Worm (Caenorhabditis elegans) whole organism, L1 larva: ENCODE results near the gene dap-3.

Experiments
- C16A3.4 ChIP-seq: fragments of 150-350 bp; optimal IDR thresholded peaks from 2 replicates; lab custom pipeline; 2014; ENCODE audit warnings: missing biosample characterization, missing genetic modification characterization
- C34B4.2 ChIP-seq: sonication (generic microtip); optimal IDR thresholded peaks from 2 replicates; lab custom pipeline; 2017; ENCODE audit warnings: mild to moderate bottlenecking, missing genetic modification characterization, missing compliant biosample characterization
- F16B12.6 ChIP-seq: fragments of 150-350 bp; optimal IDR thresholded peaks from 2 replicates; lab custom pipeline; 2014; ENCODE audit warnings: missing biosample characterization, missing genetic modification characterization
- aha-1 ChIP-seq: fragments of 150-350 bp; optimal IDR thresholded peaks from 2 replicates; lab custom pipeline; 2014; ENCODE audit warnings: missing biosample characterization, missing genetic modification characterization
- alr-1 ChIP-seq: fragments of 200-800 bp; sonication (Bioruptor generic); optimal IDR thresholded peaks from 2 replicates; lab custom pipeline; 2018; ENCODE audit warnings: borderline replicate concordance, mild to moderate bottlenecking, missing genetic modification characterization, missing compliant biosample characterization
- blmp-1 ChIP-seq: fragments of 150-350 bp; optimal IDR thresholded peaks from 2 replicates; lab custom pipeline; 2014; ENCODE audit warnings: missing biosample characterization, missing genetic modification characterization
- ceh-63 ChIP-seq: fragments of 200-800 bp; sonication (Bioruptor generic); optimal IDR thresholded peaks from 2 replicates; lab custom pipeline; 2018; ENCODE audit warnings: mild to moderate bottlenecking, missing genetic modification characterization, missing compliant biosample characterization
- ceh-8 ChIP-seq: fragments of 200-800 bp; sonication (Bioruptor generic); optimal IDR thresholded peaks from 2 replicates; lab custom pipeline; 2018; ENCODE audit warnings: mild to moderate bottlenecking, missing genetic modification characterization, moderate library complexity, missing compliant biosample characterization
- ceh-82 ChIP-seq, 3 experiments: fragments of 150-350 bp in 1 of 3; sonication (generic microtip) in 2 of 3; optimal IDR thresholded peaks; 2 replicates each; lab custom pipeline; 2014 to 2017; ENCODE audit warnings: missing biosample characterization in 3 of 3, missing genetic modification characterization in 3 of 3
- dpl-1 ChIP-seq, 3 experiments: fragments of 150-350 bp in 2 of 3; sonication (generic microtip) in 1 of 3; optimal IDR thresholded peaks; 2 replicates each; lab custom pipeline; 2014 to 2017; ENCODE audit warnings: missing biosample characterization in 3 of 3, missing genetic modification characterization in 3 of 3, missing genetic modification reagents in 3 of 3
- efl-1 ChIP-seq, 4 experiments: fragments of 150-350 bp; optimal IDR thresholded peaks in 3 of 4; peaks in 1 of 4; 1 replicate in 1 of 4; 2 replicates in 3 of 4; lab custom pipeline; 2014; ENCODE audit warnings: missing biosample characterization in 2 of 4, missing genetic modification characterization in 2 of 4, missing genetic modification reagents in 2 of 4
- efl-3 ChIP-seq: fragments of 200-800 bp; sonication (Bioruptor generic); optimal IDR thresholded peaks from 2 replicates; lab custom pipeline; 2018; ENCODE audit warnings: mild to moderate bottlenecking, missing genetic modification characterization, missing compliant biosample characterization
- egl-13 ChIP-seq: sonication (generic microtip); optimal IDR thresholded peaks from 2 replicates; lab custom pipeline; 2016; ENCODE audit warnings: missing genotype, missing genetic modification reagents, missing genetic modification characterization, missing compliant biosample characterization
- egl-27 ChIP-seq, 2 experiments: fragments of 150-350 bp in 1 of 2; sonication (generic microtip); optimal IDR thresholded peaks; 3 replicates each; lab custom pipeline; 2017 to 2018; ENCODE audit warnings: missing biosample characterization in 2 of 2, missing genetic modification characterization in 2 of 2, missing genetic modification reagents in 2 of 2
- elt-2 ChIP-seq: sonication (generic microtip); optimal IDR thresholded peaks from 2 replicates; lab custom pipeline; 2016; ENCODE audit warnings: missing genetic modification characterization, mild to moderate bottlenecking, inconsistent platforms, missing compliant biosample characterization, missing genetic modification reagents
- elt-3 ChIP-seq, 6 experiments: fragments of 150-350 bp in 1 of 6; sonication (generic microtip); optimal IDR thresholded peaks; 2 replicates each; lab custom pipeline; 2017 to 2018; ENCODE audit warnings: missing biosample characterization in 6 of 6, missing genetic modification characterization in 6 of 6, inconsistent platforms in 1 of 6
- fkh-10 ChIP-seq: sonication (generic microtip); optimal IDR thresholded peaks from 2 replicates; lab custom pipeline; 2017; ENCODE audit warnings: missing biosample characterization, missing genetic modification reagents, missing genetic modification characterization
- fkh-8 ChIP-seq: sonication (generic microtip); optimal IDR thresholded peaks from 2 replicates; lab custom pipeline; 2016; ENCODE audit warnings: mild to moderate bottlenecking, missing genetic modification characterization, missing compliant biosample characterization
- grh-1 ChIP-seq: fragments of 200-800 bp; sonication (Bioruptor generic); IDR thresholded peaks from 2 replicates; pipeline ENCODE4 v1.3.6; 2022; ENCODE audit warnings: missing genetic modification reagents, missing genetic modification characterization, missing compliant biosample characterization
- hlh-4 ChIP-seq: sonication (generic microtip); optimal IDR thresholded peaks from 2 replicates; lab custom pipeline; 2016; ENCODE audit warnings: mild to moderate bottlenecking, missing genetic modification characterization, missing compliant biosample characterization
- isw-1 ChIP-seq: fragments of 200-800 bp; sonication (Bioruptor generic); IDR thresholded peaks from 2 replicates; pipeline ENCODE4 v1.3.6; 2022; ENCODE audit warnings: missing genetic modification characterization, missing compliant biosample characterization
- jun-1 ChIP-seq: fragments of 150-350 bp; optimal IDR thresholded peaks from 2 replicates; lab custom pipeline; 2014; ENCODE audit warnings: missing biosample characterization, missing genetic modification reagents, missing genetic modification characterization
- lin-14 ChIP-seq: fragments of 200-800 bp; sonication (Bioruptor generic); optimal IDR thresholded peaks from 2 replicates; lab custom pipeline; 2018; ENCODE audit warnings: mild to moderate bottlenecking, missing genetic modification characterization, moderate library complexity, missing compliant biosample characterization
- lin-15B ChIP-seq: fragments of 150-350 bp; sonication (generic microtip); optimal IDR thresholded peaks from 3 replicates; lab custom pipeline; 2014; ENCODE audit warnings: missing biosample characterization, missing genetic modification characterization
- lin-39 ChIP-seq: fragments of 150-350 bp; optimal IDR thresholded peaks from 2 replicates; lab custom pipeline; 2014; ENCODE audit warnings: missing biosample characterization, missing genetic modification reagents, missing genetic modification characterization
- lir-3 ChIP-seq: sonication (generic microtip); optimal IDR thresholded peaks from 2 replicates; lab custom pipeline; 2016; ENCODE audit warnings: mild to moderate bottlenecking, missing genetic modification characterization, moderate library complexity, missing compliant biosample characterization; ENCODE audit not compliant: poor library complexity
- lsy-2 ChIP-seq, 2 experiments: fragments of 150-350 bp; optimal IDR thresholded peaks; 2 replicates each; lab custom pipeline; 2014; ENCODE audit warnings: missing biosample characterization in 2 of 2, missing genetic modification characterization in 2 of 2
- mab-9 ChIP-seq: fragments of 200-800 bp; sonication (Bioruptor generic); IDR thresholded peaks from 2 replicates; pipeline ENCODE4 v1.3.6; 2022; ENCODE audit warnings: missing genetic modification reagents, missing genetic modification characterization, missing compliant biosample characterization
- mdl-1 ChIP-seq, 2 experiments: fragments of 150-350 bp; optimal IDR thresholded peaks; 2 replicates each; lab custom pipeline; 2014 to 2017; ENCODE audit warnings: missing biosample characterization in 2 of 2, missing genetic modification characterization in 2 of 2, inconsistent platforms in 1 of 2
- mef-2 ChIP-seq: fragments of 150-350 bp; optimal IDR thresholded peaks from 2 replicates; lab custom pipeline; 2014; ENCODE audit warnings: missing biosample characterization, missing genetic modification characterization
- mep-1 ChIP-seq: fragments of 150-350 bp; optimal IDR thresholded peaks from 2 replicates; lab custom pipeline; 2014; ENCODE audit warnings: missing biosample characterization, missing genetic modification characterization
- nhr-11 ChIP-seq: fragments of 150-350 bp; optimal IDR thresholded peaks from 2 replicates; lab custom pipeline; 2014; ENCODE audit warnings: missing biosample characterization, missing genetic modification characterization
- nhr-19 ChIP-seq: fragments of 200-800 bp; sonication (Bioruptor generic); conservative IDR thresholded peaks from 2 replicates; pipeline ENCODE4 v1.3.6; 2022; ENCODE audit warnings: missing genetic modification characterization, missing compliant biosample characterization
- nhr-237 ChIP-seq: fragments of 150-350 bp; optimal IDR thresholded peaks from 2 replicates; lab custom pipeline; 2014; ENCODE audit warnings: missing biosample characterization, missing genetic modification characterization
- nhr-28 ChIP-seq: fragments of 150-350 bp; optimal IDR thresholded peaks from 2 replicates; lab custom pipeline; 2014; ENCODE audit warnings: missing biosample characterization, missing genetic modification characterization
- nhr-47 ChIP-seq: sonication (generic microtip); optimal IDR thresholded peaks from 2 replicates; lab custom pipeline; 2016; ENCODE audit warnings: mild to moderate bottlenecking, missing genetic modification characterization, moderate library complexity, missing compliant biosample characterization
- nhr-71 ChIP-seq: sonication (generic microtip); optimal IDR thresholded peaks from 2 replicates; lab custom pipeline; 2016; ENCODE audit warnings: mild to moderate bottlenecking, missing genetic modification characterization, moderate library complexity, missing compliant biosample characterization
- nhr-76 ChIP-seq: sonication (generic microtip); optimal IDR thresholded peaks from 2 replicates; lab custom pipeline; 2017; ENCODE audit warnings: missing biosample characterization, missing genetic modification characterization
- pqm-1 ChIP-seq: sonication (generic microtip); optimal IDR thresholded peaks from 3 replicates; lab custom pipeline; 2017; ENCODE audit warnings: missing biosample characterization, missing genetic modification characterization
- rnt-1 ChIP-seq: sonication (generic microtip); optimal IDR thresholded peaks from 2 replicates; lab custom pipeline; 2016; ENCODE audit warnings: mild to moderate bottlenecking, missing genetic modification characterization, moderate library complexity, missing compliant biosample characterization
- skn-1 ChIP-seq: fragments of 150-350 bp; optimal IDR thresholded peaks from 2 replicates; lab custom pipeline; 2014; ENCODE audit warnings: missing biosample characterization, missing genetic modification characterization
- snpc-4 ChIP-seq: fragments of 150-350 bp; optimal IDR thresholded peaks from 2 replicates; lab custom pipeline; 2014; ENCODE audit warnings: missing biosample characterization, missing genetic modification characterization
- sptf-1 ChIP-seq: fragments of 150-350 bp; optimal IDR thresholded peaks from 2 replicates; lab custom pipeline; 2014; ENCODE audit warnings: missing biosample characterization, missing genetic modification characterization
- swsn-7 ChIP-seq: sonication (generic microtip); optimal IDR thresholded peaks from 2 replicates; lab custom pipeline; 2016; ENCODE audit warnings: missing genetic modification characterization, missing compliant biosample characterization
- unc-130 ChIP-seq: fragments of 150-350 bp; optimal IDR thresholded peaks from 2 replicates; lab custom pipeline; 2017; ENCODE audit warnings: missing biosample characterization, missing genetic modification characterization, inconsistent platforms
- unc-30 ChIP-seq: sonication (generic microtip); optimal IDR thresholded peaks from 2 replicates; lab custom pipeline; 2017; ENCODE audit warnings: missing biosample characterization, missing genetic modification characterization
- unc-86 ChIP-seq: sonication (generic microtip); optimal IDR thresholded peaks from 2 replicates; lab custom pipeline; 2016; ENCODE audit warnings: missing genetic modification characterization, missing compliant biosample characterization
- xbp-1 ChIP-seq: sonication (generic microtip); optimal IDR thresholded peaks from 2 replicates; lab custom pipeline; 2016; ENCODE audit warnings: missing genetic modification characterization, missing compliant biosample characterization
- zip-4 ChIP-seq: fragments of 200-800 bp; sonication (Bioruptor generic); optimal IDR thresholded peaks from 2 replicates; lab custom pipeline; 2018; ENCODE audit warnings: mild to moderate bottlenecking, missing genetic modification characterization, moderate library complexity, missing compliant biosample characterization
- ztf-11 ChIP-seq, 2 experiments: sonication (generic microtip); optimal IDR thresholded peaks; 2 replicates each; lab custom pipeline; 2016 to 2017; ENCODE audit warnings: missing genetic modification characterization in 2 of 2, missing biosample characterization in 1 of 2, missing compliant biosample characterization in 1 of 2
- ztf-4 ChIP-seq: fragments of 150-350 bp; optimal IDR thresholded peaks from 2 replicates; lab custom pipeline; 2014; ENCODE audit warnings: missing biosample characterization, missing genetic modification characterization

The dap-3 gene

ce11 chrII:10558345-10558744 lies 22.6 kb upstream of the dap-3 start:
- no peak for TF ChIP-seq lin-15B
- TF ChIP-seq C16A3.4 (tag; lab: Kevin White, UChicago), result no peak
- peak; percentile 85 for TF ChIP-seq rnt-1 (tag; lab: Kevin White, UChicago)
- TF ChIP-seq fkh-10, result no peak
- no peak for TF ChIP-seq isw-1 (GFP tag; lab: Robert Waterston, UW)
- no peak for TF ChIP-seq elt-3 (tag; optimal IDR thresholded peaks at IDR 0.05; lab: Kevin White, UChicago)
- TF ChIP-seq xbp-1, result no peak
- TF ChIP-seq egl-27 (tag; optimal IDR thresholded peaks at IDR 0.05; lab: Kevin White, UChicago), result no peak
- TF ChIP-seq pqm-1, result no peak
- TF ChIP-seq mep-1 (tag; lab: Kevin White, UChicago), result peak; percentile 18
- TF ChIP-seq swsn-7 (tag; lab: Kevin White, UChicago), result no peak
- TF ChIP-seq nhr-11, result peak; percentile 1
- peak; percentile 45 for TF ChIP-seq lir-3 (tag; lab: Kevin White, UChicago)
- no peak for TF ChIP-seq efl-3 (GFP tag; lab: Kevin White, UChicago)
- peak; percentile 41 to 43 for TF ChIP-seq lsy-2 (tag; optimal IDR thresholded peaks at IDR 0.05; lab: Kevin White, UChicago)
- TF ChIP-seq hlh-4 (tag; lab: Kevin White, UChicago), result no peak
- peak in 1 of 2 experiments; percentile 87 for TF ChIP-seq mdl-1 (tag; optimal IDR thresholded peaks at IDR 0.05; lab: Kevin White, UChicago)
- TF ChIP-seq snpc-4 (tag; lab: Kevin White, UChicago), result no peak
- TF ChIP-seq F16B12.6, result no peak
- TF ChIP-seq zip-4 (GFP tag; lab: Kevin White, UChicago), result no peak
- peak; percentile 14 for TF ChIP-seq ztf-4 (tag; lab: Kevin White, UChicago)
- no peak for TF ChIP-seq skn-1 (tag; lab: Kevin White, UChicago)
- no peak for TF ChIP-seq C34B4.2
- peak in 1 of 3 experiments; percentile 2 for TF ChIP-seq dpl-1 (GFP tag; optimal IDR thresholded peaks at IDR 0.05; lab: Kevin White, UChicago)
- no peak for TF ChIP-seq fkh-8 (tag; lab: Kevin White, UChicago)
- no peak for TF ChIP-seq unc-30 (tag; lab: Kevin White, UChicago)
- peak in 1 of 2 experiments; percentile 3 for TF ChIP-seq efl-1 (optimal IDR thresholded peaks at IDR 0.05; lab: Kevin White, UChicago)
- TF ChIP-seq efl-1 (GFP tag; optimal IDR thresholded peaks at IDR 0.05 in 1 of 2; lab: Kevin White, UChicago), result peak in 1 of 2 experiments; percentile 89
- TF ChIP-seq nhr-71, result peak; percentile 37
- no peak for TF ChIP-seq nhr-237 (tag; lab: Kevin White, UChicago)
- TF ChIP-seq lin-14 (GFP tag; lab: Kevin White, UChicago), result peak; percentile 61
- no peak for TF ChIP-seq aha-1
- no peak for TF ChIP-seq egl-13 (tag; lab: Kevin White, UChicago)
- no peak for TF ChIP-seq lin-39 (tag; lab: Kevin White, UChicago)
- TF ChIP-seq unc-130 (tag; lab: Kevin White, UChicago), result peak; percentile 65
- no peak for TF ChIP-seq unc-86
- TF ChIP-seq nhr-19 (GFP tag; lab: Robert Waterston, UW), result peak; percentile 34; the same call in 1 of the 2 replicates
- no peak for TF ChIP-seq nhr-76 (tag; lab: Kevin White, UChicago)
- no peak for TF ChIP-seq mef-2

DNA sequence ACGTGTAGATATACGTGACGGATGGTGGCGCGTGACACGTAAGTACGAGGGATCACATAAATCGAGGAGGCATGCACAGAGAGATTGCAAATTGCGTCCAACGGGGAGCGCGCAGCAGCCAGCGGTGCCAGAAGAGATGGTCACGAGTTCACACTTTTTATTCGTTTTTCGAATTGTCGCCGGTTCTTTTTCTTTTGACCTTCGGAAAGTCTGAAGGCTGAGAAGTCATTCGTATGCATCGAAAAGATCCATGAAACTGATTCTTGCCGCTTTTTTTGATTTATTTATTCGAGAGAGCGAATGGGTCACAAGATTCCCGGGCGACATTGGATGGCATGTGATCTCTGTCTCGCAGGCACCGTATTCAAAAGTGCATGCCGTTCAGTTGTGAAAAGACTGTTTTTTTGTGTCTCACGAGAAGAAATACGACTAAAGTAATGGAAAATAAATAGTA lies 21.9 kb upstream of the dap-3 start:
- TF ChIP-seq mep-1 (tag; lab: Kevin White, UChicago), result peak; percentile 82
- TF ChIP-seq lin-39 (tag; lab: Kevin White, UChicago), result peak; percentile 64
- peak; percentile 77 for TF ChIP-seq blmp-1
- peak; percentile 25 for TF ChIP-seq elt-2
- peak in 1 of 2 experiments; percentile 79 for TF ChIP-seq ztf-11 (tag; optimal IDR thresholded peaks at IDR 0.05; lab: Kevin White, UChicago)
- peak; percentile 87 for TF ChIP-seq xbp-1
- peak; percentile 44 to 58 for TF ChIP-seq efl-1 (optimal IDR thresholded peaks at IDR 0.05; lab: Kevin White, UChicago)
- TF ChIP-seq efl-1 (GFP tag; optimal IDR thresholded peaks at IDR 0.05 in 1 of 2; lab: Kevin White, UChicago), result peak; percentile 57 to 95
- no peak for TF ChIP-seq ceh-8 (GFP tag; lab: Kevin White, UChicago)
- TF ChIP-seq nhr-47 (tag; lab: Kevin White, UChicago), result peak; percentile 88
- TF ChIP-seq lin-14 (GFP tag; lab: Kevin White, UChicago), result peak; percentile 97
- no peak for TF ChIP-seq nhr-28 (tag; lab: Kevin White, UChicago)
- TF ChIP-seq sptf-1 (tag; lab: Kevin White, UChicago), result no peak
- peak; percentile 69 for TF ChIP-seq efl-3 (GFP tag; lab: Kevin White, UChicago)
- TF ChIP-seq mab-9 (GFP tag; lab: Robert Waterston, UW), result peak; percentile 87
- TF ChIP-seq nhr-11, result peak; percentile 61
- TF ChIP-seq jun-1 (tag; lab: Kevin White, UChicago), result peak; percentile 43
- TF ChIP-seq ceh-63 (GFP tag; lab: Kevin White, UChicago), result no peak
- no peak for TF ChIP-seq alr-1
- peak; percentile 31 for TF ChIP-seq snpc-4 (tag; lab: Kevin White, UChicago)
- TF ChIP-seq ceh-82 (tag; optimal IDR thresholded peaks at IDR 0.05; lab: Kevin White, UChicago), result peak; percentile 12 to 56 (median 37)
- TF ChIP-seq grh-1 (GFP tag; lab: Robert Waterston, UW), result peak; percentile 45
